Worm (Caenorhabditis elegans): ENCODE data around the gene T10G3.1.

T10G3.1 gene

DNA sequence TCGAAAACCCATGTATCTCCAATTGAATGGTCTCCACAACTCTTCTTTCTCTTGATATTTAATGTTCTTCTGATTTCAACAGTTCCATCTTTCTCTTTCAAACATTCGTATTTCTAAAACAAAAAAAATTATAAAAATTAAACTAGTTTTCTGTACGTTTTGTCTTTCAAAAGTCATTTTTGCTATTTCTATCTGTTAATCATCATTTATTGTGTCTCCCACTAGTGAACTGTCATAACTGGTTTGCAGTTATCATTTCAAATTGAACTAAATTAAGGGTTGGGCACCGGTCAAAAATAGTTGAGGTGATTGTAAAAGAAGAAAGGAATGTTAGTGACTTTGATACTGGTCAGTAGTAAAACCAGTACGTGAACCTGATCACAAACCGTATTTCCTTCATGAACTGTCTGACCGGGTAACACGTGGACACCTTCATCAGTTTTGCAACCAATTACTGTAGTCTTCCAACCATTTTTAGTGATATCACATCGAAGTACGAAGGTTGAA is 14.9 kb upstream of the T10G3.1 start:
- TF ChIP-seq mcd-1 (GFP tag; IDR thresholded peaks at IDR 0.05) (no peak), ccch-3 (GFP tag; optimal IDR thresholded peaks at IDR 0.05) (no peak), unc-130 (GFP tag; optimal IDR thresholded peaks at IDR 0.05) (no peak), ekl-4 (GFP tag; IDR thresholded peaks at IDR 0.05) (no peak), ztf-25 (GFP tag; IDR thresholded peaks at IDR 0.05) (no peak), C17E4.6 (GFP tag; IDR thresholded peaks at IDR 0.05) (no peak), egl-44 (GFP tag; IDR thresholded peaks at IDR 0.05) (no peak), atf-7 (tag; optimal IDR thresholded peaks at IDR 0.05) (no peak), B0336.3 (GFP tag; IDR thresholded peaks at IDR 0.05) (no peak), repo-1 (tag; optimal IDR thresholded peaks at IDR 0.05) (no peak), Y95B8A.8 (GFP tag; IDR thresholded peaks at IDR 0.05) (no peak), F57C9.4 (tag; optimal IDR thresholded peaks at IDR 0.05) (no peak), D2030.7 (GFP tag; IDR thresholded peaks at IDR 0.05) (no peak), ZK185.1 (tag; optimal IDR thresholded peaks at IDR 0.05; ENCODE audit: poor library complexity, severe bottlenecking) (no peak), mxl-1 (tag; optimal IDR thresholded peaks at IDR 0.05) (no peak)

- TF ChIP-seq D2030.7 (GFP tag; IDR thresholded peaks at IDR 0.05) (no peak), ceh-100 (GFP tag; IDR thresholded peaks at IDR 0.05) (no peak), dpl-1 (GFP tag; optimal IDR thresholded peaks at IDR 0.05) (no peak), aptf-2 (GFP tag; conservative IDR thresholded peaks at IDR 0.05) (no peak), snpc-1.1 (tag; optimal IDR thresholded peaks at IDR 0.05; ENCODE audit: insufficient read depth) (no peak), B0035.1 (tag; optimal IDR thresholded peaks at IDR 0.05) (no peak), mxl-1 (tag; optimal IDR thresholded peaks at IDR 0.05) (no peak)
Observed at ce11 chrV:13485732-13486131, 12.3 kb upstream of the T10G3.1 start.

DNA sequence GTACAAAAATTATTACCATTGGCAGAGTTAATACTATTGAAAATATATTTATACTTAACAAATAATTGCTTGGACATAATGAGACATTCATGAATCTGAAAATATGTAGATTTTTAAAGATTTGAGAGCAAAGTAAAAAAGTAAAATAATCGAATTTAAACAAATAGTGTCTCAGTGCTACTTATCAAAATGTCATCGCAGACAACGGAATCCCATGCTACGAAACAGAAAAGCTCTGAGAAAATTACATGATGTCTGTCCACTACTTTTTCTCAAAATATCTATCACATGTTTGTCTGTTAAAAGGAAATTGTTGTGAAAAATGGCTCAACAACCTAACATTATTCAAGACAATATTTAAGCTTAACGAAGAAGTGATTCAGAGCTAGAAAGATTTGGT is 10.9 kb upstream of the T10G3.1 start, which contains the start of gene T10G3.4:
Gene T10G3.4, minus strand, starts transcription at position 101 of the 400 bp plus-strand sequence.
- no peak for TF ChIP-seq lin-40 (tag; optimal IDR thresholded peaks at IDR 0.05)
- no peak for TF ChIP-seq unc-130 (GFP tag; optimal IDR thresholded peaks at IDR 0.05)
- no peak for TF ChIP-seq C06A6.2 (GFP tag; conservative IDR thresholded peaks at IDR 0.05)
- no peak for TF ChIP-seq ztf-6 (GFP tag; IDR thresholded peaks at IDR 0.05)
- TF ChIP-seq F52B5.7 (tag; optimal IDR thresholded peaks at IDR 0.05) = no peak
- no peak for TF ChIP-seq F49E8.2 (tag; optimal IDR thresholded peaks at IDR 0.05; ENCODE audit: insufficient read depth)
- no peak for TF ChIP-seq dpff-1 (tag; optimal IDR thresholded peaks at IDR 0.05)
- TF ChIP-seq hmg-20 (GFP tag; IDR thresholded peaks at IDR 0.05) = no peak
- TF ChIP-seq xnd-1 (tag; optimal IDR thresholded peaks at IDR 0.05) = no peak
- no peak for TF ChIP-seq ccch-3 (GFP tag; optimal IDR thresholded peaks at IDR 0.05)
- TF ChIP-seq ekl-4 (GFP tag; IDR thresholded peaks at IDR 0.05) = no peak
- TF ChIP-seq ama-1 (optimal IDR thresholded peaks at IDR 0.05) = no peak
- TF ChIP-seq ama-1 (GFP tag; optimal IDR thresholded peaks at IDR 0.05) = no peak
- no peak for TF ChIP-seq bed-1 (GFP tag; IDR thresholded peaks at IDR 0.05)
- no peak for TF ChIP-seq aptf-3 (GFP tag; IDR thresholded peaks at IDR 0.05)

DNA sequence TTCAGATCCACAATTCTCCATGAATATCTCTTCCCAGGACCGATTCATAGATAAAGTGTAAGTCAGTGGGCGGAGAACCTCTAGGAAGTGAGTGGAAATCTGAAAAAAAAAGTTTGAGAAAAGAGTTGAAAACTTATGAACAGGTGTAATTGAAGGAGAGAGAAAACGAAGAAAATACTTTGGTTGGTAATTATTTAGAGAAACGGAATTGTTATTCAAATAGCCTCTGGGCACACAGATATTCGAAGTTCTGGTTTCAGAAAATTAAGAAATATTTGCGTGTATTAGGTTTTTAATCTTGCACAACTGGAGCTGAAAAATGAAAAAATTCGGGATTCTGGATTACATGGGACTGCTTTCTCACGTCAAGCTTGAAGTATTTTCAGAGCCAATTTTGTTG is 6.3 kb upstream of the T10G3.1 start, which contains the start of gene T10G3.2:
Gene T10G3.2, minus strand, starts transcription at position 101 of the 400 bp plus-strand sequence.
- TF ChIP-seq F52B5.7 (tag; optimal IDR thresholded peaks at IDR 0.05) (no peak), hsf-1 (GFP tag; IDR thresholded peaks at IDR 0.05) (no peak), B0035.1 (tag; optimal IDR thresholded peaks at IDR 0.05) (no peak), dpff-1 (tag; optimal IDR thresholded peaks at IDR 0.05) (no peak)

- no peak for TF ChIP-seq F39B2.1 (GFP tag; IDR thresholded peaks at IDR 0.05)
- no peak for TF ChIP-seq nhr-120 (GFP tag; IDR thresholded peaks at IDR 0.05)
- TF ChIP-seq F23B12.7 (tag; optimal IDR thresholded peaks at IDR 0.05; ENCODE audit: insufficient read depth) = no peak
- TF ChIP-seq Y67H2A.10 (GFP tag; conservative IDR thresholded peaks at IDR 0.05) = no peak
Observed at ce11 chrV:13476350-13476749, 2.9 kb upstream of the T10G3.1 start, which contains the start of gene T10G3.8. Gene T10G3.8, minus strand, starts transcription at chrV:13476450.

Measured in whole organism, young adult.